Fruit fly (Drosophila melanogaster): ENCODE measurements around the gene MtnF.
A peak's percentile ranks its signal among the peaks of the same experiment; 100 is the strongest.

MtnF gene

dm6 chr3R:24620569-24620968 is 14.4 kb downstream of the MtnF start:
- TF ChIP-seq CG6163 (GFP tag; IDR thresholded peaks at IDR 0.05) (no peak), Ets96B (tag; optimal IDR thresholded peaks at IDR 0.05) (no peak), Eip78C (GFP tag) (peak; percentile 5)

- no peak for TF ChIP-seq CG6808 (GFP tag; optimal IDR thresholded peaks at IDR 0.05)
- TF ChIP-seq Met (GFP tag; optimal IDR thresholded peaks at IDR 0.05) = no peak
- TF ChIP-seq esn (GFP tag; optimal IDR thresholded peaks at IDR 0.05) = no peak
- no peak for TF ChIP-seq CG10631 (GFP tag; optimal IDR thresholded peaks at IDR 0.05)
- TF ChIP-seq Ets96B (tag; optimal IDR thresholded peaks at IDR 0.05) = no peak
- TF ChIP-seq CG32006 (GFP tag; optimal IDR thresholded peaks at IDR 0.05) = no peak
- no peak for TF ChIP-seq Eip78C (GFP tag)
Observed at dm6 chr3R:24614707-24615022, 20.3 kb downstream of the MtnF start.

- TF ChIP-seq CG32006 (GFP tag; optimal IDR thresholded peaks at IDR 0.05) (peak; percentile 61), eg (GFP tag; IDR thresholded peaks at IDR 0.05) (peak; percentile 73), fkh (GFP tag; optimal IDR thresholded peaks at IDR 0.05) (no peak), Blimp-1 (GFP tag; optimal IDR thresholded peaks at IDR 0.05) (no peak), Sox14 (GFP tag; optimal IDR thresholded peaks at IDR 0.05) (no peak), Eip93F (GFP tag; optimal IDR thresholded peaks at IDR 0.05) (peak; percentile 56), CG9139 (GFP tag; optimal IDR thresholded peaks at IDR 0.05) (peak; percentile 88), CG8632 (GFP tag; optimal IDR thresholded peaks at IDR 0.05) (peak; percentile 74), cyc (GFP tag; optimal IDR thresholded peaks at IDR 0.05) (peak; percentile 42), CG15336 (GFP tag; IDR thresholded peaks at IDR 0.05) (peak; percentile 47), dac (GFP tag; optimal IDR thresholded peaks at IDR 0.05) (no peak), CG10631 (GFP tag; optimal IDR thresholded peaks at IDR 0.05) (peak; percentile 16), CG11902 (GFP tag; optimal IDR thresholded peaks at IDR 0.05) (peak; percentile 45), CG8119 (GFP tag; IDR thresholded peaks at IDR 0.05) (peak; percentile 85), CG1621 (tag; optimal IDR thresholded peaks at IDR 0.05) (peak; percentile 64), CG8319 (GFP tag; optimal IDR thresholded peaks at IDR 0.05) (peak; percentile 0), Hr38 (GFP tag; optimal IDR thresholded peaks at IDR 0.05) (no peak), Hr4 (GFP tag; optimal IDR thresholded peaks at IDR 0.05) (peak; percentile 40), CG11294 (GFP tag; IDR thresholded peaks at IDR 0.05) (no peak; the same call in 1 of the 2 replicates), salr (GFP tag; optimal IDR thresholded peaks at IDR 0.05) (peak in 1 of 2 experiments; percentile 30), CG11762 (GFP tag; optimal IDR thresholded peaks at IDR 0.05; ENCODE audit: insufficient read depth) (peak; percentile 51), vri (GFP tag; optimal IDR thresholded peaks at IDR 0.05) (peak; percentile 66), CG31627 (GFP tag; optimal IDR thresholded peaks at IDR 0.05) (peak; percentile 63), OdsH (GFP tag; optimal IDR thresholded peaks at IDR 0.05) (peak; percentile 40), Eip75B (GFP tag; optimal IDR thresholded peaks at IDR 0.05) (peak; percentile 60), Sox102F (GFP tag; optimal IDR thresholded peaks at IDR 0.05) (peak; percentile 44), CG6808 (GFP tag; optimal IDR thresholded peaks at IDR 0.05) (peak; percentile 82), ss (GFP tag; optimal IDR thresholded peaks at IDR 0.05) (peak; percentile 92 to 94), CG6792 (GFP tag; optimal IDR thresholded peaks at IDR 0.05) (peak; percentile 64), fd59A (GFP tag; optimal IDR thresholded peaks at IDR 0.05) (peak; percentile 9), pdm3 (GFP tag; optimal IDR thresholded peaks at IDR 0.05) (peak; percentile 48), Eip78C (GFP tag) (peak; percentile 84), CG10669 (GFP tag; optimal IDR thresholded peaks at IDR 0.05) (peak; percentile 19), CG6276 (GFP tag; optimal IDR thresholded peaks at IDR 0.05) (peak; percentile 68), Sox15 (GFP tag; optimal IDR thresholded peaks at IDR 0.05) (peak; percentile 55), lz (GFP tag; optimal IDR thresholded peaks at IDR 0.05) (peak; percentile 55), CG16779 (tag; optimal IDR thresholded peaks at IDR 0.05) (peak; percentile 78), Gug (GFP tag; IDR thresholded peaks at IDR 0.05) (peak; percentile 45), Met (GFP tag; optimal IDR thresholded peaks at IDR 0.05) (peak; percentile 44), CG3919 (GFP tag; optimal IDR thresholded peaks at IDR 0.05) (peak; percentile 37), CG34406 (GFP tag; optimal IDR thresholded peaks at IDR 0.05) (peak; percentile 57), Ets21C (GFP tag; optimal IDR thresholded peaks at IDR 0.05) (peak; percentile 26)
Observed at dm6 chr3R:24613819-24614706, 20.9 kb downstream of the MtnF start.

Data from whole organism, prepupa.